Worm (Caenorhabditis elegans): ENCODE measurements around the gene srx-4.

DNA sequence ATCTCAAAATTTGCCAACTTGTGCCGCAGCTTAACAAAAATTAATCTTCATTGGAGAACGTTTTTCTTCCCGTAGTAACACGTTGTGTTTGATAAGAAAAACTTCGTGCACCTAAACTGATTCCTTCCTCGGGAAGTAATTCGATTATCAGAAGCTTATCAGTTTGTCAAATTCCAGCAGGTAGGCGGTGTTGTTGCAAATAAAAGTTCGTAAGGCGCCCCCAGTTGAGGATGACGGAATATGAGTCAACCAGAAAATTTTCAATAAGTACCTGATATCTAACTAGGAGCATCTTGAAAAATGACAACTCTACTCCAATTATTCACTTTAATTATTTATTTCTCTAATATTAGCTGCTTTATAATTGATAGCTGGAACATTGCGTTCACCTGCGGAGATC lies 49.2 kb upstream of the srx-4 start, which contains the start of gene C05E4.7:
- TF ChIP-seq tbx-37 (GFP tag; conservative IDR thresholded peaks at IDR 0.05): no peak
- no peak for TF ChIP-seq ama-1 (optimal IDR thresholded peaks at IDR 0.05)
- no peak for TF ChIP-seq ceh-13 (GFP tag; optimal IDR thresholded peaks at IDR 0.05)
- TF ChIP-seq sea-1 (GFP tag; conservative IDR thresholded peaks at IDR 0.05): no peak
- no peak for TF ChIP-seq flt-1 (GFP tag; IDR thresholded peaks at IDR 0.05)
- TF ChIP-seq hmg-4 (GFP tag; optimal IDR thresholded peaks at IDR 0.05): no peak
- no peak for TF ChIP-seq scrt-1 (GFP tag; IDR thresholded peaks at IDR 0.05)
- no peak for TF ChIP-seq pes-1 (GFP tag; IDR thresholded peaks at IDR 0.05)
- TF ChIP-seq tra-4 (tag; optimal IDR thresholded peaks at IDR 0.05): no peak

Measured in whole organism, early embryonic.